Worm (Caenorhabditis elegans) whole organism, L4/young adult: ENCODE data around the gene E02A10.4.

Experiments used
- dao-5 ChIP-seq: sonication (generic microtip); optimal IDR thresholded peaks from 2 replicates; lab custom pipeline; 2016; ENCODE audit warnings: missing genotype, missing genetic modification characterization, moderate library complexity, missing compliant biosample characterization
- him-1 ChIP-seq: sonication (generic microtip); optimal IDR thresholded peaks from 2 replicates; lab custom pipeline; 2016; ENCODE audit warnings: missing genotype, missing genetic modification reagents, missing genetic modification characterization, missing compliant biosample characterization

ce11 chrV:12526758-12527157 is 41.0 kb downstream of the E02A10.4 start, which contains the start of gene F45D3.1:
- TF ChIP-seq him-1 (tag; lab: Kevin White, UChicago) (no peak), dao-5 (tag; lab: Kevin White, UChicago) (no peak)
